Fruit fly (Drosophila melanogaster) whole organism: ENCODE results near the gene CG14043.

ENCODE experiments used
- Dll ChIP-seq: fragments of >200 bp; optimal IDR thresholded peaks from 2 replicates; lab custom pipeline; 2017
- psq ChIP-seq: fragments of >200 bp; optimal IDR thresholded peaks from 2 replicates; lab custom pipeline; 2017

DNA sequence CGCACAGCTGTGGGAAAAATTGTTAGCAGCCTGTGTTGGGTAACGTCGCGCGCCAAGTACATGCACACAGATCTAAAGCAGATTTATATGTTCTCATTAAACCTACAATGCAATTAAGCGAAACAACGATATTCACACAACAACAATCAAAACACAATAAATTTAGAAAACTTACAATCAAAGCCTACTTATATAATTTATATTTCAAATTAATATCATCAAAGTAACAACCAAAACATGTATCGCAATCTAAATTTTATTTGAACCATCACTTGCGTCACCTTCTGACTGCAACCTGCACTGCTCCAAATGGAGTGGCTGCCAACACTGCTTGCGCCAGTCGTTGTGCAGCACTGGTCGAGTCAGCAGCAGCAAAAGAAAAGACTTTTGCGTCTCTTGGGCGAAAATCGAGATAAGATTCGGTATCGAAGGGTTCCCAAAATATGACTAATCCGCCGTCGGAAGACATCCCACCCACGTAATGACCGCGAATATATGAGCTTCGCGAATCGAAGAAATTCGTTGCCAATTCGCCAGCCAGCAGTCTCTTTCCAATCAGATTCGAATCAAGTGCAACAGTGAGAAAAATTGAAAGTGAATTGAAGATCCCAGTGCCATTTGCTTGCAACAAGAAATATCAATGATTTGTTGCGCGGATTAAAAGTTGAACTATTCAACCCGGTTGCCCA lies 9.9 kb downstream of the CG14043 start, which contains the start of the genes CG8892 and CG34126:
- no peak for TF ChIP-seq Dll (lab: Kevin White, UChicago)
- TF ChIP-seq psq (lab: Kevin White, UChicago) = no peak
